Fruit fly (Drosophila melanogaster) whole organism, embryonic: ENCODE measurements around the gene CG3224.
A peak's percentile ranks its signal among the peaks of the same experiment; 100 is the strongest.

Experiments used
- Ada2b ChIP-seq: fragments of 200-800 bp; sonication (Bioruptor generic); IDR thresholded peaks from 2 replicates; pipeline ENCODE4 v1.3.6; 2022; ENCODE audit warnings: missing biosample characterization, missing genetic modification characterization
- CG10462 ChIP-seq: fragments of 200-800 bp; sonication (Bioruptor generic); optimal IDR thresholded peaks from 2 replicates; lab custom pipeline; 2016; ENCODE audit warnings: missing biosample characterization, missing genetic modification characterization
- CG12219 ChIP-seq: fragments of 200-800 bp; sonication (Bioruptor generic); optimal IDR thresholded peaks from 3 replicates; lab custom pipeline; 2018; ENCODE audit warnings: missing biosample characterization, mild to moderate bottlenecking, missing genetic modification characterization
- CG1233 ChIP-seq: fragments of 200-800 bp; sonication (Bioruptor generic); optimal IDR thresholded peaks from 4 replicates; lab custom pipeline; 2018; ENCODE audit warnings: missing biosample characterization, mild to moderate bottlenecking, missing genetic modification characterization
- CG15479 ChIP-seq: fragments of 200-800 bp; sonication (Bioruptor generic); optimal IDR thresholded peaks from 3 replicates; lab custom pipeline; 2019; ENCODE audit warnings: missing biosample characterization, mild to moderate bottlenecking, missing genetic modification characterization, moderate library complexity
- CG15601 ChIP-seq: fragments of 200-800 bp; sonication (Bioruptor generic); optimal IDR thresholded peaks from 3 replicates; lab custom pipeline; 2019; ENCODE audit warnings: missing biosample characterization, mild to moderate bottlenecking, missing genetic modification characterization, moderate library complexity
- CG17912 ChIP-seq: fragments of 200-800 bp; sonication (Bioruptor generic); optimal IDR thresholded peaks from 2 replicates; lab custom pipeline; 2018; ENCODE audit warnings: missing biosample characterization, mild to moderate bottlenecking, missing genetic modification characterization
- CG1792 ChIP-seq: fragments of 200-800 bp; sonication (Bioruptor generic); optimal IDR thresholded peaks from 2 replicates; lab custom pipeline; 2016; ENCODE audit warnings: missing biosample characterization, missing genetic modification characterization
- CG18476 ChIP-seq: fragments of 200-800 bp; sonication (Bioruptor generic); optimal IDR thresholded peaks from 2 replicates; lab custom pipeline; 2016; ENCODE audit warnings: missing biosample characterization, mild to moderate bottlenecking, missing genetic modification characterization
- CG32532 ChIP-seq: fragments of 200-800 bp; sonication (Bioruptor generic); IDR thresholded peaks from 2 replicates; pipeline ENCODE4 v1.3.6; 2022; ENCODE audit warnings: missing biosample characterization, missing genetic modification characterization
- CG34376 ChIP-seq: fragments of 200-800 bp; sonication (Bioruptor generic); optimal IDR thresholded peaks from 2 replicates; lab custom pipeline; 2018; ENCODE audit warnings: missing biosample characterization, mild to moderate bottlenecking, missing genetic modification characterization
- CG6654 ChIP-seq: fragments of 200-800 bp; sonication (Bioruptor generic); optimal IDR thresholded peaks from 2 replicates; lab custom pipeline; 2017; ENCODE audit warnings: missing biosample characterization, mild to moderate bottlenecking, missing genetic modification characterization
- CG7839 ChIP-seq: fragments of 200-800 bp; sonication (Bioruptor generic); optimal IDR thresholded peaks from 3 replicates; lab custom pipeline; 2018; ENCODE audit warnings: missing biosample characterization, mild to moderate bottlenecking, missing genetic modification characterization, moderate library complexity
- CrebB ChIP-seq: fragments of 200-800 bp; sonication (Bioruptor generic); optimal IDR thresholded peaks from 3 replicates; lab custom pipeline; 2018; ENCODE audit warnings: missing biosample characterization, mild to moderate bottlenecking, missing genetic modification characterization
- D ChIP-seq, 2 experiments: fragments of 200-800 bp in 1 of 2; fragments of >200 bp in 1 of 2; sonication (Bioruptor generic) in 1 of 2; optimal IDR thresholded peaks; 2 replicates in 1 of 2; 3 replicates in 1 of 2; lab custom pipeline; 2017; ENCODE audit warnings: mild to moderate bottlenecking in 1 of 2, missing biosample characterization in 1 of 2, missing genetic modification characterization in 1 of 2, missing genetic modification reagents in 1 of 2
- ERR ChIP-seq: fragments of 200-800 bp; sonication (Bioruptor generic); optimal IDR thresholded peaks from 2 replicates; lab custom pipeline; 2016; ENCODE audit warnings: missing biosample characterization, missing genetic modification characterization
- Hey ChIP-seq: fragments of 200-800 bp; sonication (Bioruptor generic); optimal IDR thresholded peaks from 3 replicates; lab custom pipeline; 2018; ENCODE audit warnings: missing biosample characterization, mild to moderate bottlenecking, missing genetic modification characterization
- Kr ChIP-seq: fragments of 200-800 bp; sonication (Bioruptor generic); optimal IDR thresholded peaks from 2 replicates; lab custom pipeline; 2017; ENCODE audit warnings: missing biosample characterization, mild to moderate bottlenecking, missing genetic modification characterization
- Lhr ChIP-seq: fragments of 200-800 bp; sonication (Bioruptor generic); optimal IDR thresholded peaks from 3 replicates; lab custom pipeline; 2017; ENCODE audit warnings: mild to moderate bottlenecking, missing biosample characterization, missing genetic modification reagents, missing genetic modification characterization
- MTF-1 ChIP-seq: fragments of 200-800 bp; sonication (Bioruptor generic); optimal IDR thresholded peaks from 2 replicates; lab custom pipeline; 2018; ENCODE audit warnings: missing biosample characterization, mild to moderate bottlenecking, missing genetic modification characterization, borderline replicate concordance
- Mes4 ChIP-seq: fragments of 200-800 bp; sonication (Bioruptor generic); optimal IDR thresholded peaks from 2 replicates; lab custom pipeline; 2016; ENCODE audit warnings: missing biosample characterization, missing genetic modification characterization
- Nf-YC ChIP-seq: fragments of 200-800 bp; optimal IDR thresholded peaks from 3 replicates; lab custom pipeline; 2019; ENCODE audit warnings: missing biosample characterization, mild to moderate bottlenecking, missing genetic modification characterization, moderate library complexity
- Poxn ChIP-seq: fragments of 200-800 bp; sonication (Bioruptor generic); IDR thresholded peaks from 2 replicates; pipeline ENCODE4 v1.3.6; 2022; ENCODE audit warnings: missing biosample characterization, missing genetic modification characterization
- Sry-δ ChIP-seq: fragments of 200-800 bp; sonication (Bioruptor generic); optimal IDR thresholded peaks from 2 replicates; lab custom pipeline; 2016; ENCODE audit warnings: missing biosample characterization, missing genetic modification characterization
- Vsx1 ChIP-seq: fragments of 200-800 bp; sonication (Bioruptor generic); optimal IDR thresholded peaks from 2 replicates; lab custom pipeline; 2017; ENCODE audit warnings: missing biosample characterization, mild to moderate bottlenecking, missing genetic modification characterization, missing genetic modification reagents
- YL-1 ChIP-seq: fragments of 200-800 bp; sonication (Bioruptor generic); optimal IDR thresholded peaks from 3 replicates; lab custom pipeline; 2017; ENCODE audit warnings: missing biosample characterization, mild to moderate bottlenecking, missing genetic modification characterization
- ap ChIP-seq: fragments of 200-800 bp; sonication (Bioruptor generic); IDR thresholded peaks from 2 replicates; pipeline ENCODE4 v1.3.6; 2022; ENCODE audit warnings: missing biosample characterization, missing genetic modification characterization
- ato ChIP-seq: fragments of 200-800 bp; sonication (Bioruptor generic); IDR thresholded peaks from 2 replicates; pipeline ENCODE4 v1.3.6; 2022; ENCODE audit warnings: missing biosample characterization, missing genetic modification characterization; ENCODE audit not compliant: partially characterized antibody
- corto ChIP-seq: fragments of 200-800 bp; sonication (Bioruptor generic); optimal IDR thresholded peaks from 2 replicates; lab custom pipeline; 2016; ENCODE audit warnings: missing biosample characterization, mild to moderate bottlenecking, missing genetic modification characterization, moderate library complexity
- crc ChIP-seq: fragments of 200-800 bp; sonication (Bioruptor generic); optimal IDR thresholded peaks from 2 replicates; lab custom pipeline; 2016; ENCODE audit warnings: missing biosample characterization, missing genetic modification characterization
- dan ChIP-seq: fragments of 200-800 bp; sonication (Bioruptor generic); IDR thresholded peaks from 2 replicates; pipeline ENCODE4 v1.3.6; 2022; ENCODE audit warnings: missing biosample characterization, missing genetic modification characterization
- gcm ChIP-seq: fragments of 200-800 bp; sonication (Bioruptor generic); optimal IDR thresholded peaks from 2 replicates; lab custom pipeline; 2019; ENCODE audit warnings: missing biosample characterization, mild to moderate bottlenecking, missing genetic modification characterization, moderate library complexity
- hkb ChIP-seq, 2 experiments: fragments of 200-800 bp in 1 of 2; fragments of >200 bp in 1 of 2; sonication (Bioruptor generic) in 1 of 2; IDR thresholded peaks in 1 of 2; optimal IDR thresholded peaks in 1 of 2; 2 replicates each; pipeline versions ENCODE4 v1.3.6 to Lab custom; 2017 to 2022; ENCODE audit warnings: missing biosample characterization in 1 of 2, missing genetic modification characterization in 1 of 2
- lola ChIP-seq, 3 experiments: fragments of >200 bp in 2 of 3; fragments of 200-800 bp in 1 of 3; sonication (Bioruptor generic) in 1 of 3; optimal IDR thresholded peaks; 2 replicates each; lab custom pipeline; 2017 to 2019; ENCODE audit warnings: missing biosample characterization in 3 of 3, missing genetic modification characterization in 3 of 3, mild to moderate bottlenecking in 1 of 3, moderate library complexity in 1 of 3
- otp ChIP-seq: fragments of 200-800 bp; sonication (Bioruptor generic); IDR thresholded peaks from 3 replicates; pipeline ENCODE4, ENCODE4 v1.3.6; 2022; ENCODE audit warnings: missing biosample characterization, missing genetic modification characterization
- pb ChIP-seq: fragments of 200-800 bp; sonication (Bioruptor generic); optimal IDR thresholded peaks from 3 replicates; lab custom pipeline; 2016; ENCODE audit warnings: missing biosample characterization, missing genetic modification characterization
- pfk ChIP-seq: fragments of 200-800 bp; sonication (Bioruptor generic); optimal IDR thresholded peaks from 2 replicates; lab custom pipeline; 2018; ENCODE audit warnings: missing biosample characterization, mild to moderate bottlenecking, missing genetic modification characterization, moderate library complexity
- pnt ChIP-seq: fragments of 200-800 bp; sonication (Bioruptor generic); optimal IDR thresholded peaks from 3 replicates; lab custom pipeline; 2016; ENCODE audit warnings: missing biosample characterization, missing genetic modification characterization
- prd ChIP-seq, 3 experiments: fragments of >200 bp in 2 of 3; fragments of 200-800 bp in 1 of 3; sonication (Bioruptor generic) in 1 of 3; optimal IDR thresholded peaks in 2 of 3; IDR thresholded peaks in 1 of 3; 2 replicates in 2 of 3; 3 replicates in 1 of 3; pipeline versions ENCODE4 v1.3.6 to Lab custom; 2017 to 2022; ENCODE audit warnings: missing biosample characterization in 1 of 3, missing genetic modification characterization in 1 of 3
- rib ChIP-seq: fragments of 200-800 bp; sonication (Bioruptor generic); IDR thresholded peaks from 2 replicates; pipeline ENCODE4 v1.3.6; 2022; ENCODE audit warnings: missing biosample characterization, missing genetic modification characterization
- schlank ChIP-seq: fragments of 200-800 bp; sonication (Bioruptor generic); optimal IDR thresholded peaks from 2 replicates; lab custom pipeline; 2018; ENCODE audit warnings: missing biosample characterization, mild to moderate bottlenecking, missing genetic modification characterization
- scrt ChIP-seq: fragments of 200-800 bp; sonication (Bioruptor generic); optimal IDR thresholded peaks from 2 replicates; lab custom pipeline; 2018; ENCODE audit warnings: missing biosample characterization, mild to moderate bottlenecking, missing genetic modification characterization, moderate library complexity
- slbo ChIP-seq: fragments of 200-800 bp; sonication (Bioruptor generic); IDR thresholded peaks from 2 replicates; pipeline ENCODE4 v1.3.6; 2022; ENCODE audit warnings: missing biosample characterization, missing genetic modification characterization
- slou ChIP-seq: fragments of 200-800 bp; sonication (Bioruptor generic); optimal IDR thresholded peaks from 3 replicates; lab custom pipeline; 2016; ENCODE audit warnings: missing biosample characterization, missing genetic modification characterization
- toy ChIP-seq: fragments of 200-800 bp; sonication (Bioruptor generic); IDR thresholded peaks from 2 replicates; pipeline ENCODE4 v1.3.6; 2022; ENCODE audit warnings: missing biosample characterization, missing genetic modification characterization
- trh ChIP-seq: fragments of 200-800 bp; sonication (Bioruptor generic); optimal IDR thresholded peaks from 2 replicates; lab custom pipeline; 2016; ENCODE audit warnings: missing biosample characterization, missing genetic modification characterization
- twi ChIP-seq: fragments of 200-800 bp; optimal IDR thresholded peaks from 2 replicates; lab custom pipeline; 2019; ENCODE audit warnings: missing biosample characterization, mild to moderate bottlenecking, missing genetic modification characterization, moderate library complexity
- wek ChIP-seq: fragments of 200-800 bp; sonication (Bioruptor generic); optimal IDR thresholded peaks from 3 replicates; lab custom pipeline; 2018; ENCODE audit warnings: missing biosample characterization, mild to moderate bottlenecking, missing genetic modification characterization, moderate library complexity

The CG3224 gene

DNA sequence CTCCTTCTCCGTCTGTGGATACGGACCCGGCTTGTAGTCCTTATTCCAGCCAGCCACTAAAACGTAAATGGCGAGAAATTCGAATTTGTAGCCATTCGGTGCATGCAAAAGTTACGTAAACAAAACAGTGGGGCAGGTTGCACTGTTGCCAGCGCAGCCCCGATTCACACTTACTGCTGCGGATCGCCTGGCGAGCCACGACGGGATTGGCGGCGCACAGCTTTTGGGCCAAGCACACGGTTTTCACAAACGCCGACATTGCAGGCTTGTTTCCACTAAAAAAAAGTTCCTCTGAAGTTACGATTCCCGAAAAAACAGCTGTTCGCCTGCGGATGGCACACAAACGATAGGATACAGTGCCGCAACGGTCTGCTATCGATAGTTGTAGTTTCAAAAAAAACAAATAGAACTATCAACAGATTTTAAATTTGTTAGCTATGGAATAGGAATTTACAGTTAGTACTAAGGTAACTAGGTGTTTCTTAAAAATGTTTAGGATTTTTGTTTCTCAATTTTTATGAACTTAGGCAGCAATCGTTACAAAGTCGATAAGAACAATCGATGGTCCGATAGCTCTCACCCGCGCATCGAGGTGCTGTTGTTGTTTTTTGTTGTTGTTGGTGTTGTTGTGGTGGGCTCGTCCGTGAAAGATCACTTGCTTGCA lies 16.7 kb upstream of the CG3224 start, which contains the start of gene Fum1 (continued):
- TF ChIP-seq prd (optimal IDR thresholded peaks at IDR 0.05; lab: Kevin White, UChicago), result no peak
- no peak for TF ChIP-seq prd (GFP tag; IDR thresholded peaks at IDR 0.05; lab: Robert Waterston, UW)
- TF ChIP-seq toy, result no peak
- peak; percentile 40 for TF ChIP-seq CG34376 (GFP tag; lab: Kevin White, UChicago)
- no peak for TF ChIP-seq wek (GFP tag; lab: Kevin White, UChicago)
- no peak for TF ChIP-seq pnt (GFP tag; lab: Kevin White, UChicago)
- TF ChIP-seq Kr (GFP tag; lab: Kevin White, UChicago), result no peak
- peak; percentile 69 for TF ChIP-seq hkb (optimal IDR thresholded peaks at IDR 0.05; lab: Kevin White, UChicago)
- no peak for TF ChIP-seq hkb (GFP tag; IDR thresholded peaks at IDR 0.05; lab: Robert Waterston, UW)
- no peak for TF ChIP-seq pfk (GFP tag; lab: Kevin White, UChicago)
- no peak for TF ChIP-seq CG1233 (GFP tag; lab: Kevin White, UChicago)
- TF ChIP-seq CG6654 (GFP tag; lab: Kevin White, UChicago), result no peak
- no peak for TF ChIP-seq Mes4
- TF ChIP-seq schlank, result no peak
- no peak for TF ChIP-seq dan
- TF ChIP-seq Vsx1 (GFP tag; lab: Kevin White, UChicago), result no peak
- no peak for TF ChIP-seq CG32532 (GFP tag; lab: Robert Waterston, UW)
- no peak for TF ChIP-seq lola (GFP tag; optimal IDR thresholded peaks at IDR 0.05; lab: Kevin White, UChicago)
- TF ChIP-seq CrebB, result no peak
- TF ChIP-seq MTF-1 (GFP tag; lab: Kevin White, UChicago), result no peak
- no peak for TF ChIP-seq trh
- TF ChIP-seq CG17912 (GFP tag; lab: Kevin White, UChicago), result no peak
- no peak for TF ChIP-seq Ada2b (GFP tag; lab: Robert Waterston, UW)
- no peak for TF ChIP-seq ap (GFP tag; lab: Robert Waterston, UW)
- peak; percentile 96 for TF ChIP-seq Sry-δ (GFP tag; lab: Kevin White, UChicago)
- peak; percentile 45 for TF ChIP-seq Nf-YC
- no peak for TF ChIP-seq CG12219 (GFP tag; lab: Kevin White, UChicago)
- TF ChIP-seq D (optimal IDR thresholded peaks at IDR 0.05; lab: Kevin White, UChicago), result no peak
- TF ChIP-seq D (GFP tag; optimal IDR thresholded peaks at IDR 0.05; lab: Kevin White, UChicago), result no peak
- TF ChIP-seq slou (GFP tag; lab: Kevin White, UChicago), result no peak
- peak; percentile 29 for TF ChIP-seq YL-1 (GFP tag; lab: Kevin White, UChicago)
- TF ChIP-seq crc (GFP tag; lab: Kevin White, UChicago), result no peak
- no peak for TF ChIP-seq CG7839
- TF ChIP-seq rib (GFP tag; lab: Robert Waterston, UW), result no peak
- no peak for TF ChIP-seq otp (GFP tag; lab: Robert Waterston, UW)
- no peak for TF ChIP-seq corto
- peak; percentile 57; the same call in 1 of the 2 replicates for TF ChIP-seq ato (GFP tag; lab: Robert Waterston, UW)
- TF ChIP-seq slbo, result no peak
- no peak for TF ChIP-seq ERR (GFP tag; lab: Kevin White, UChicago)
- TF ChIP-seq scrt (GFP tag; lab: Kevin White, UChicago), result no peak
- TF ChIP-seq CG10462 (GFP tag; lab: Kevin White, UChicago), result no peak
- no peak for TF ChIP-seq CG15601 (tag; lab: Kevin White, UChicago)
- no peak for TF ChIP-seq Hey (tag; lab: Kevin White, UChicago)
- no peak for TF ChIP-seq Poxn (GFP tag; lab: Robert Waterston, UW)
- no peak for TF ChIP-seq CG1792 (GFP tag; lab: Kevin White, UChicago)
- no peak for TF ChIP-seq gcm (GFP tag; lab: Kevin White, UChicago)
- TF ChIP-seq CG18476, result no peak
- TF ChIP-seq Lhr (GFP tag; lab: Kevin White, UChicago), result no peak
- no peak for TF ChIP-seq twi (tag; lab: Kevin White, UChicago)
- no peak for TF ChIP-seq pb (GFP tag; lab: Kevin White, UChicago)
- no peak for TF ChIP-seq CG15479 (GFP tag; lab: Kevin White, UChicago)
